Worm (Caenorhabditis elegans) whole organism, midembryonic: ENCODE results near the gene ZC204.17.
"Not testable (repeated sequence)": the region's sequence is repeated elsewhere in the genome, so short reads cannot be mapped to it uniquely, and the experiment has no call there.

Experiments used
- T22C8.4 ChIP-seq: fragments of 200-800 bp; sonication (Bioruptor generic); IDR thresholded peaks from 2 replicates; pipeline ENCODE4 v1.3.6; 2022; ENCODE audit warnings: missing genetic modification characterization, missing compliant biosample characterization
- cog-1 ChIP-seq: sonication (generic microtip); optimal IDR thresholded peaks from 2 replicates; lab custom pipeline; 2016; ENCODE audit warnings: missing genetic modification characterization, missing compliant biosample characterization
- flt-1 ChIP-seq: fragments of 200-800 bp; sonication (Bioruptor generic); IDR thresholded peaks from 2 replicates; pipeline ENCODE4 v1.3.6; 2022; ENCODE audit warnings: missing genetic modification characterization, missing compliant biosample characterization
- klf-2 ChIP-seq: fragments of 200-800 bp; sonication (Bioruptor generic); conservative IDR thresholded peaks from 2 replicates; pipeline ENCODE4 v1.3.6; 2022; ENCODE audit warnings: missing genetic modification reagents, missing genetic modification characterization, missing compliant biosample characterization
- med-1 ChIP-seq: sonication (generic microtip); optimal IDR thresholded peaks from 2 replicates; lab custom pipeline; 2017; ENCODE audit warnings: missing genetic modification characterization, mild to moderate bottlenecking, missing compliant biosample characterization, antibody characterized with exemption, missing genetic modification reagents; ENCODE audit not compliant: insufficient read depth
- ref-1 ChIP-seq: fragments of 200-800 bp; sonication (Bioruptor generic); conservative IDR thresholded peaks from 2 replicates; pipeline ENCODE4 v1.3.6; 2022; ENCODE audit warnings: missing genetic modification reagents, missing genetic modification characterization, missing compliant biosample characterization
- tab-1 ChIP-seq: fragments of 200-800 bp; sonication (Bioruptor generic); IDR thresholded peaks from 2 replicates; pipeline ENCODE4 v1.3.6; 2022; ENCODE audit warnings: missing genetic modification characterization, missing compliant biosample characterization
- ztf-23 ChIP-seq: fragments of 200-800 bp; sonication (Bioruptor generic); IDR thresholded peaks from 2 replicates; pipeline ENCODE4 v1.3.6; 2022; ENCODE audit warnings: missing genetic modification reagents, missing genetic modification characterization, missing compliant biosample characterization
- ztf-29 ChIP-seq: fragments of 200-800 bp; sonication (Bioruptor generic); IDR thresholded peaks from 2 replicates; pipeline ENCODE4 v1.3.6; 2022; ENCODE audit warnings: missing genetic modification reagents, missing genetic modification characterization, missing compliant biosample characterization

Gene ZC204.17

DNA sequence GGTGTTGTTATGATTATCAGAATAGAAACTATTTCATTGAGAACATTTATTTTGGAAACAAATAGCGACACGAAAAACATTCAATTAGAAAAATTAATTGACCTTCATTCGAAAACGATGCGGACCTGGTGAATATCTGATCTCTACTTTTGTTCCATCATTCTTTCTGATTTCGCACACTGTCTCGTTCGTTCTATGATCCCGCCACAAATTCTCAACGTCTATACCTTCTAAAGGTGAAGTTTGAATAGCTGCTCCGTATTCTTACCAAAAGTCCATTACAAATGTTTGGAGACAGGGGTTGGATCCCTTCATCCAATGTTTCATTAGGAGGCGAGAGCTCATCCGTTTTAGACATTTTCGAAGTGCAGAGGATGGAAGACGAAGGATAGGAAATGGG is 5.7 kb upstream of the ZC204.17 start, which contains the start of gene fbxb-16:
Gene fbxb-16 (minus strand): TSS at position 101 of the 400 bp plus-strand sequence.
- TF ChIP-seq T22C8.4: no peak

DNA sequence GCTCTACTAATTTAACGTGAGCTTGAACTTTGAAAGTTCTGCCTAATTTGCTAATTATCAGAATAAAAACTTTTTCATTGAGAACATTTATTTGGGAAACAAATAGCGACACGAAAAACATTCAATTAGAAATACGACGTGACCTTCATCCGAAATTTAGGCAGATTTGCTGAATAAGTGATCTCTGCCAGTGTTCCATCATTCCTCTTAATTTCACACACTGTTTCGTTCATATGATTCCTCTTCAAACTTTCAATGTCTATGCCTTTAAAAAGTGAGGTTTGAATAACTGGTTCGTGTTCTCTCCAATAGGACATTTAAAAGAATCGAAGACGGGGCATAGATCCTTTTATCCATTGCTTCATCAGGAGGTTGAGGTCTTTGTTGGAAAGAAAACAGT is 4.4 kb upstream of the ZC204.17 start, which contains the start of gene fbxb-20:
Gene fbxb-20 (minus strand): TSS at position 101 of the 400 bp plus-strand sequence.
- no peak for TF ChIP-seq ref-1 (GFP tag; lab: Robert Waterston, UW)

DNA sequence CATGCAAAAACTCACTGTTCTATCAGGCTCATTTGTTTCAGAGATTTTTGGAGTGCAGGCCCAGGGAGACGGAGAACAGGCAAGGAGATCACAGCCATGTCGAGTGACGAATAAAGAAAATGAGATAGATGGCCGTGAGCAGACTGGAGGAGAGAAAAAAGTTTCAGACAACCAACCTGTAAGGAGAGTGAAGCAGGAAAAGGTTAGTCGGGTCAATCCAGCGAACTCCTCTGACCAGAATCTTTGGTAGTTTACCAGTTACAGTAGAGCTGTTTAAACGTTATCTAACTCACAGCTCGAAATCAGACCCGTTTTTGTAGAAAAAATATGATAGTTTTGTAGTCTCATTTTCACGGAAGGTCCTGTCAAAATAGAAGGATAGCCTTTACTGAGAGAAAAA is 2.7 kb upstream of the ZC204.17 start, which contains the start of gene fbxb-21:
Gene fbxb-21 (minus strand): TSS at position 101 of the 400 bp plus-strand sequence.
- no peak for TF ChIP-seq ref-1 (GFP tag; lab: Robert Waterston, UW)
- no peak for TF ChIP-seq med-1 (GFP tag; lab: Kevin White, UChicago)
- no peak for TF ChIP-seq flt-1 (GFP tag; lab: Robert Waterston, UW)
- TF ChIP-seq ztf-23 (GFP tag; lab: Robert Waterston, UW): no peak
- TF ChIP-seq T22C8.4: no peak

DNA sequence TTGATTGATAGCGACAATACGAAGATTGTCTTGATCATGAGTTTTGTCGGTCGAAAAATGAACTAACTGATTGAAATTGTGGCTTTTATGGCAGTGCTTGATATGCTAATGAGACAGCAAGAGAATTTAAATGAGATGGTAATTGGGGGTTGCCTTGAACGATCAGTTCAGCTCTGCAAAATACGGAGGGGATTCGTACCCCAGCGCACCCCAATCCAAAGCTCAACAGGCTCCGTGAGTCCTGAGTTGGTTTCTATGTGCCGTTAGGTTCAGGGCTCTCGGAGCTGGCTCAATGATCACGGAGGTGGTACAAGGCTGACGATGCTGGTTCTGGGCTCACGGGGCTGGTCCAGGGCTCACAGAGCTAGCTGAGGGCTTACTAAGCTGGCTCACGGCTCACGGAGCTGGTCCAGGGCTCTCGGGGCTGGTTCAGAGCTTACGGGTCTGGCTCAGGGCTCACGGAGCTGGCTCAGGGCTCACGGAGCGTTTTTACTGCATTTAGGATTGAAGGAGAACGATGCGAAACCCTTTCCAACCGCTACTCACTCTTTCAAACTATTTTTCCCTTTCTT is 1.2 kb downstream of the ZC204.17 start, which contains the start of gene ZC204.6:
Gene ZC204.6 (minus strand): TSS at position 51 of the 572 bp plus-strand sequence.
- TF ChIP-seq flt-1 (GFP tag; lab: Robert Waterston, UW) (no peak), cog-1 (tag; lab: Kevin White, UChicago) (no peak), T22C8.4 (no peak), ztf-29 (GFP tag; lab: Robert Waterston, UW) (no peak), klf-2 (GFP tag; lab: Robert Waterston, UW) (no peak), ref-1 (GFP tag; lab: Robert Waterston, UW) (no peak), tab-1 (GFP tag; lab: Robert Waterston, UW) (no peak), ztf-23 (GFP tag; lab: Robert Waterston, UW) (no peak), med-1 (GFP tag; lab: Kevin White, UChicago) (no peak)

DNA sequence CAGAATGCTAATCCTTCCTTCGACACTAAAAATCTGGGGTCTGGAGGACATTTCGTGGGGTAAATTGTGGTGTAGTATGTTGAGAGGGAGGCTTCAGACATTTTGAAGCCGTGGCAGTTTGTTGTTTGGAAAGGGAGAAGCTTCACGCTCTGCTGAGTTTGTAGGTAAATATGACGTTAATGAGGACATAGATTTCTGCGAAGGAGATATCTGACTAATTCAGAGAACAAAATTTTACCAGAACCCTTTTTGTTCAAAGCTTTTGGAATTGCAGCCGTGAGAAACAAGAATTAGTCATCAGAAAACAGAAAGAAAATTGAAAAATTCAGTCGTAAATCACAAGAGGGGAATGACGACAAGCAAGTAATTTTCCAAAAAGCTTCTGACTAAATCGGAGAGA is 5.6 kb downstream of the ZC204.17 start, which contains the start of gene srh-72:
Gene srh-72 (minus strand): TSS at position 101 of the 400 bp plus-strand sequence.
- TF ChIP-seq klf-2 (GFP tag; lab: Robert Waterston, UW): no peak
- TF ChIP-seq ref-1 (GFP tag; lab: Robert Waterston, UW): no peak
- TF ChIP-seq med-1 (GFP tag; lab: Kevin White, UChicago): no peak
- no peak for TF ChIP-seq ztf-29 (GFP tag; lab: Robert Waterston, UW)
- TF ChIP-seq tab-1 (GFP tag; lab: Robert Waterston, UW): no peak
- no peak for TF ChIP-seq cog-1 (tag; lab: Kevin White, UChicago)
- TF ChIP-seq flt-1 (GFP tag; lab: Robert Waterston, UW): no peak
- no peak for TF ChIP-seq ztf-23 (GFP tag; lab: Robert Waterston, UW)
- no peak for TF ChIP-seq T22C8.4

DNA sequence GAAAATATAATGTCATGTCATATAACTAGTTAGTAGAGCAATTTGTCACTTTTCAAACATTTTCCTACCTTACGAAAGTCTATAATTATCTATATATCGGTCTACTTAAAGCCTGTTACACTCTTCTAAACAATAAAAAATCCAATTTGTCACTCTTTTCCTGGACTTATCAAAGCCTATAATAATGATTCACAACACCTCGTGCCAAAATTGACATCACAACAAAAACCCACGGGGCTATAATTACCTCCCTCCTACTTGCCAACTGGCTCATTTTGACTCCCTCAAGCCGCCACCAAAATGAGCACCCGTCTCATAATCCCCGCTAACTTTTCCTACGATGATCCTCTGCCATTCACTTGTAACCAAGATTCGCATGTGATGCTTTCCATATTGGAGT is 9.7 kb downstream of the ZC204.17 start, which contains the start of gene srg-20:
Gene srg-20 (plus strand): TSS at position 301 of the 400 bp plus-strand sequence.
- TF ChIP-seq ztf-23, ref-1, tab-1 (GFP tag; lab: Robert Waterston, UW): not testable (repeated sequence)

DNA sequence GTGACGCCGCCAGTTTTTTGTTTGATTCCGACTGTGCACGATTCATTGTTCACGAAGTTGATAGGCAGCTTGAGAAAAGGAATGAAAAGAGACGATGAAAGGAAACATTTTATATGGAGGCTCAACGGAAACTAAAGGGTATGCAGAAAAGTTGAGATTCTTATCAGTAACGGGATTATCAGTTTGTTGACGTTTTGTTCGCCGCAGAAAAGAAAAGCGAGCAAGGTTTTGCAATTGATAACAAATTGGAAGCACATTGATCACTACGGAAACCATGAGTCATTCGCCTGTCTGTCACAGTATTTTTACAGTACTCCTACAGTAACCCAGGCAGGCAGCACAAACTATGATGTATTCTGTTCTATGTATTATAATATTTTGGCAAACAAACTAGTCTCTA is 10.1 kb downstream of the ZC204.17 start:
- TF ChIP-seq flt-1 (GFP tag; lab: Robert Waterston, UW) (no peak), cog-1 (tag; lab: Kevin White, UChicago) (no peak), ztf-29 (GFP tag; lab: Robert Waterston, UW) (no peak), T22C8.4 (no peak), med-1 (GFP tag; lab: Kevin White, UChicago) (no peak), tab-1 (GFP tag; lab: Robert Waterston, UW) (no peak), ztf-23 (GFP tag; lab: Robert Waterston, UW) (no peak)

DNA sequence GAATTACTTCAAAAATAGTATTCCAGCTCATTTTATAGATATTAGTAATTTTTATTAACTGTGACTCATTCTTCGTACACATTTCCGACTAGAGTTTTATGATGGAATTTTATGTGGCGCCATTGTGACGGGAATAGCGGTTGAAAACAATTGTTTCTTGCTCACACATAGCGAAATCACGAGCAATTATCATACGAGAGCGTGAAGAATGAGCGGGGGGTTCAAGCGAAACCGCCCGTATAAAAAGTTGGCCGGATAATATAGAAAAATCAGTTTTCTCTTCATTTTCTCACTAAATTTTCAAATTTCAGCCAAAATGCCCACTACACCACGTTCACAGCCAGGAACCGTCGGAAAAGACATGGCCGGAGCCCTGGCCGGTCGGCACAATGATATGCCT is 12.6 kb downstream of the ZC204.17 start, which contains the start of gene C08E3.1:
Gene C08E3.1 (plus strand): TSS at position 301 of the 400 bp plus-strand sequence.
- not testable (repeated sequence) for TF ChIP-seq tab-1 (GFP tag; lab: Robert Waterston, UW); T22C8.4; med-1 (GFP tag; lab: Kevin White, UChicago)

DNA sequence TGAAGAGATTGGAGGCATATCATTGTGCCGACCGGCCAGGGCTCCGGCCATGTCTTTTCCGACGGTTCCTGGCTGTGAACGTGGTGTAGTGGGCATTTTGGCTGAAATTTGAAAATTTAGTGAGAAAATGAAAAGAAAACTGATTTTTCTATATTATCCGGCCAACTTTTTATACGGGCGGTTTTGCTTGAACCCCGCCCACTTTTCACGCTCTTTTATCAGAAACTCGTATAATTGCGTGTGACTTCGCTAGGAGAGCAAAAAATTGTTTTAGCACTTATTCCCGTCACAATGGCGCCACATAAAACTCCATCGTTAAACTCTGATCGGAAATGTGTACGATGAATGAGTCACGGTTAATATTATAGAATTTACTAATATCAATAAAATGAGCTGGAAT is 13.9 kb downstream of the ZC204.17 start, which contains the start of gene C08E3.13:
Gene C08E3.13 (minus strand): TSS at position 101 of the 400 bp plus-strand sequence.
- not testable (repeated sequence) for TF ChIP-seq ref-1 (GFP tag; lab: Robert Waterston, UW); cog-1 (tag; lab: Kevin White, UChicago); T22C8.4

DNA sequence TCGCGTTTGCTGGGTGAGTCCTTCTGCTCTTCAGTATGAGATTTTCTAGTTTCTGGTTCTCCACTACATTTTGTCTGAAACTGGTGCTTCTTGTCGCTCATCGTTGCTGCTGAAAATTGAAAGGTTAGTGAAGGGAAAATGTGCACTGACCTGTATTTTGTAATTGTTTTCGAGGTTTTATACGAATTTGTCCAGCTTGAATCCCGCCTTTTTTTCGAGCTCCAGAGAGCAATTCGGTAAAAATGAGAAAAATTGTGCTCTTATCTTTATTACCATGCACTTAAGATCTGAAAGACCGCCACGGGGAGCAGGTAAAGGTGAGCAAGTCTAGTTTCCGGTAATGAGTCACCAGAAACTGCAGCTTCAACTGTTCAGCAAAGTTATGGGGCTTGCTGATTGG is 18.3 kb downstream of the ZC204.17 start, which contains the start of gene C08E3.15:
Gene C08E3.15 (minus strand): TSS at position 101 of the 400 bp plus-strand sequence.
- not testable (repeated sequence) for TF ChIP-seq ztf-29, ref-1, ztf-23 (GFP tag; lab: Robert Waterston, UW)
